Fruit fly (Drosophila melanogaster): ENCODE measurements around the gene nau.

Gene nau

DNA sequence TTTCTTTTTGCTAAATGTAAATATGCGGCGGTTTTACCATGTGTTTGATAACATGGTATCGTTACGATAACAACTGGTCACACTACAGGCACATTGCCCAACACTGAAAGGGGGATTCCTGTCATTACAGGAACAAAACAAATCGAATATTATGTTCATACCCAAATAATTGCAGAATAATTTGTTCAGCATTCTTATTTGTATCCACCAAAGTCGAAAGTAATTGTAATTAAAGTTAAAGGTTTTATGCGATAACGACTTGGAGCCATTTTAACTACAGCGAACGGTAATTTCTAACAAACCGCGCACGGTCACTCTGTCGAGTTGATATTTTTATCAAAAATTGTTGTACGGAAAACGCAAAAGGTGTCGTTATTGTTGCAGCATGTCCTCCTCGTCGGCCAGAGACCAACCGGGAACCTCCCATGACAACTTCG, 49.3 kb upstream of the nau start, which contains the start of the genes CG10214 and CG10375 (continued):
- TF ChIP-seq Hand (GFP tag; optimal IDR thresholded peaks at IDR 0.05), result no peak
- no peak for TF ChIP-seq chinmo (GFP tag; IDR thresholded peaks at IDR 0.05; ENCODE audit: partially characterized antibody)
- TF ChIP-seq CG8765 (GFP tag; IDR thresholded peaks at IDR 0.05), result 0 out of 2 replicates have a peak, but pooled peaks have one; percentile 29
- peak; percentile 95 for TF ChIP-seq CG4617 (GFP tag; optimal IDR thresholded peaks at IDR 0.05; ENCODE audit: borderline replicate concordance)
- TF ChIP-seq lmd (GFP tag; IDR thresholded peaks at IDR 0.05), result peak; percentile 65
- TF ChIP-seq Optix (GFP tag; IDR thresholded peaks at IDR 0.05), result 0 out of 3 replicates have a peak, but pooled peaks have one; percentile 25
- TF ChIP-seq CG11398 (GFP tag; optimal IDR thresholded peaks at IDR 0.05), result peak; percentile 64
- TF ChIP-seq Ets97D (GFP tag; optimal IDR thresholded peaks at IDR 0.05), result peak; percentile 87
- TF ChIP-seq dpn (GFP tag; optimal IDR thresholded peaks at IDR 0.05), result peak; percentile 82 to 86
- TF ChIP-seq repo (GFP tag; optimal IDR thresholded peaks at IDR 0.05), result peak; percentile 78
- TF ChIP-seq gce (GFP tag; IDR thresholded peaks at IDR 0.05), result no peak; the same call in 2 of the 3 replicates
- TF ChIP-seq CG13624 (GFP tag; optimal IDR thresholded peaks at IDR 0.05), result peak; percentile 89
- TF ChIP-seq Dll (GFP tag; IDR thresholded peaks at IDR 0.05; ENCODE audit: partially characterized antibody), result peak; percentile 61; the same call in 2 of the 4 replicates
- TF ChIP-seq Oaz (GFP tag; IDR thresholded peaks at IDR 0.05), result no peak
- peak; percentile 11 for TF ChIP-seq CG12071 (GFP tag; optimal IDR thresholded peaks at IDR 0.05)
- no peak for TF ChIP-seq CG7745 (tag; optimal IDR thresholded peaks at IDR 0.05)
- peak; percentile 62 for TF ChIP-seq CG13775 (GFP tag; optimal IDR thresholded peaks at IDR 0.05)
- TF ChIP-seq chn (GFP tag; optimal IDR thresholded peaks at IDR 0.05), result peak; percentile 86
- no peak for TF ChIP-seq ash1 (GFP tag; optimal IDR thresholded peaks at IDR 0.05)
- TF ChIP-seq CG1602 (GFP tag; optimal IDR thresholded peaks at IDR 0.05), result peak; percentile 72
- peak; percentile 47 for TF ChIP-seq Taf1 (GFP tag; IDR thresholded peaks at IDR 0.05)
- no peak; the same call in none of the 2 replicates for TF ChIP-seq CG31441 (GFP tag; IDR thresholded peaks at IDR 0.05)
- TF ChIP-seq HLHmδ (GFP tag; optimal IDR thresholded peaks at IDR 0.05), result no peak
- peak; percentile 25 for TF ChIP-seq ftz-f1 (GFP tag; optimal IDR thresholded peaks at IDR 0.05)
- no peak for TF ChIP-seq CG10321 (GFP tag; IDR thresholded peaks at IDR 0.05)
- peak; percentile 65 for TF ChIP-seq Six4 (GFP tag; optimal IDR thresholded peaks at IDR 0.05)
- no peak for TF ChIP-seq pros (GFP tag; optimal IDR thresholded peaks at IDR 0.05)
- TF ChIP-seq CG6854 (GFP tag; optimal IDR thresholded peaks at IDR 0.05), result peak; percentile 28
- TF ChIP-seq pum (GFP tag; optimal IDR thresholded peaks at IDR 0.05), result peak; percentile 78
- TF ChIP-seq CG2129 (GFP tag; IDR thresholded peaks at IDR 0.05; ENCODE audit: partially characterized antibody), result 0 out of 2 replicates have a peak, but pooled peaks have one; percentile 19
- peak; percentile 53 for TF ChIP-seq Nf-YC (tag; optimal IDR thresholded peaks at IDR 0.05)
- TF ChIP-seq Doc3 (GFP tag; IDR thresholded peaks at IDR 0.05; ENCODE audit: partially characterized antibody), result 0 out of 3 replicates have a peak, but pooled peaks have one; percentile 27
- peak; percentile 55 for TF ChIP-seq pb (GFP tag; optimal IDR thresholded peaks at IDR 0.05)
- TF ChIP-seq CG10959 (GFP tag; IDR thresholded peaks at IDR 0.05), result peak; percentile 23; the same call in 1 of the 2 replicates
- TF ChIP-seq prd (optimal IDR thresholded peaks at IDR 0.05), result no peak
- peak; percentile 74 for TF ChIP-seq prd (GFP tag; IDR thresholded peaks at IDR 0.05)
- TF ChIP-seq sens-2 (GFP tag; IDR thresholded peaks at IDR 0.05), result no peak
- TF ChIP-seq CG12236 (GFP tag; optimal IDR thresholded peaks at IDR 0.05), result peak; percentile 13
- peak; percentile 52; the same call in 1 of the 2 replicates for TF ChIP-seq wdn (GFP tag; IDR thresholded peaks at IDR 0.05)
- TF ChIP-seq trem (tag; optimal IDR thresholded peaks at IDR 0.05), result peak; percentile 90
- TF ChIP-seq btn (GFP tag; optimal IDR thresholded peaks at IDR 0.05), result peak; percentile 50
- no peak for TF ChIP-seq CG14965 (GFP tag; optimal IDR thresholded peaks at IDR 0.05; ENCODE audit: borderline replicate concordance)
- TF ChIP-seq CG9437 (GFP tag; optimal IDR thresholded peaks at IDR 0.05), result peak; percentile 69
- TF ChIP-seq sc (optimal IDR thresholded peaks at IDR 0.05), result no peak
- no peak for TF ChIP-seq sc (GFP tag; optimal IDR thresholded peaks at IDR 0.05)
- TF ChIP-seq Tbp (GFP tag; optimal IDR thresholded peaks at IDR 0.05), result no peak
- TF ChIP-seq en (GFP tag; optimal IDR thresholded peaks at IDR 0.05), result peak; percentile 35
- TF ChIP-seq Eip74EF (GFP tag; optimal IDR thresholded peaks at IDR 0.05), result peak in 1 of 2 experiments; percentile 25
- no peak for TF ChIP-seq NFAT (GFP tag; IDR thresholded peaks at IDR 0.05)
- TF ChIP-seq ac (GFP tag; optimal IDR thresholded peaks at IDR 0.05), result no peak
- TF ChIP-seq Lpt (GFP tag; optimal IDR thresholded peaks at IDR 0.05), result no peak
